Fruit fly (Drosophila melanogaster) whole organism, embryonic: ENCODE results near the gene ZnT35C.

Experiments used
- CG10543 ChIP-seq: fragments of 200-800 bp; sonication (Bioruptor generic); optimal IDR thresholded peaks from 3 replicates; lab custom pipeline; 2017; ENCODE audit warnings: missing biosample characterization, mild to moderate bottlenecking, missing genetic modification characterization, moderate library complexity
- CG10979 ChIP-seq: fragments of 200-800 bp; sonication (Bioruptor generic); optimal IDR thresholded peaks from 2 replicates; lab custom pipeline; 2018; ENCODE audit warnings: missing biosample characterization, mild to moderate bottlenecking, missing genetic modification characterization, moderate library complexity
- CG11456 ChIP-seq: fragments of 200-800 bp; sonication (Bioruptor generic); IDR thresholded peaks from 3 replicates; pipeline ENCODE4 v1.3.6; 2022; ENCODE audit warnings: missing biosample characterization, missing genetic modification characterization
- CG12155 ChIP-seq: fragments of 200-800 bp; sonication (Bioruptor generic); optimal IDR thresholded peaks from 3 replicates; lab custom pipeline; 2016; ENCODE audit warnings: missing biosample characterization, missing genetic modification characterization
- CG12769 ChIP-seq: fragments of 200-800 bp; sonication (Bioruptor generic); optimal IDR thresholded peaks from 2 replicates; lab custom pipeline; 2019; ENCODE audit warnings: missing biosample characterization, mild to moderate bottlenecking, missing genetic modification characterization, moderate library complexity
- CG14014 ChIP-seq: fragments of 200-800 bp; sonication (Bioruptor generic); IDR thresholded peaks from 2 replicates; pipeline ENCODE4 v1.3.6; 2022; ENCODE audit warnings: missing biosample characterization, missing genetic modification characterization
- CG18476 ChIP-seq: fragments of 200-800 bp; sonication (Bioruptor generic); optimal IDR thresholded peaks from 2 replicates; lab custom pipeline; 2016; ENCODE audit warnings: missing biosample characterization, mild to moderate bottlenecking, missing genetic modification characterization
- CG31388 ChIP-seq: fragments of 200-800 bp; sonication (Bioruptor generic); optimal IDR thresholded peaks from 2 replicates; lab custom pipeline; 2016; ENCODE audit warnings: missing biosample characterization, missing genetic modification characterization
- CG42726 ChIP-seq: fragments of 200-800 bp; sonication (Bioruptor generic); IDR thresholded peaks from 2 replicates; pipeline ENCODE4 v1.3.6; 2022; ENCODE audit warnings: missing biosample characterization, missing genetic modification characterization; ENCODE audit not compliant: partially characterized antibody
- CG5180 ChIP-seq: fragments of 200-800 bp; sonication (Bioruptor generic); optimal IDR thresholded peaks from 3 replicates; lab custom pipeline; 2017; ENCODE audit warnings: missing biosample characterization, missing genetic modification characterization, mild to moderate bottlenecking, moderate library complexity, missing genetic modification reagents
- CG7987 ChIP-seq: fragments of 200-800 bp; sonication (Bioruptor generic); optimal IDR thresholded peaks from 2 replicates; lab custom pipeline; 2018; ENCODE audit warnings: missing biosample characterization, mild to moderate bottlenecking, missing genetic modification characterization, moderate library complexity
- CG8089 ChIP-seq: fragments of 200-800 bp; sonication (Bioruptor generic); optimal IDR thresholded peaks from 3 replicates; lab custom pipeline; 2016; ENCODE audit warnings: missing biosample characterization, missing genetic modification characterization
- CG9932 ChIP-seq: fragments of 200-800 bp; sonication (Bioruptor generic); IDR thresholded peaks from 2 replicates; pipeline ENCODE4 v1.3.6; 2022; ENCODE audit warnings: missing biosample characterization, missing genetic modification characterization
- Dref ChIP-seq: fragments of 200-800 bp; sonication (Bioruptor generic); IDR thresholded peaks from 2 replicates; pipeline ENCODE4 v1.3.6; 2022; ENCODE audit warnings: missing biosample characterization, missing genetic modification characterization
- Gug ChIP-seq: fragments of 200-800 bp; sonication (Bioruptor generic); IDR thresholded peaks from 4 replicates; pipeline ENCODE4 v1.3.6; 2022; ENCODE audit warnings: missing biosample characterization, missing genetic modification characterization
- Hr3 ChIP-seq: fragments of 200-800 bp; sonication (Bioruptor generic); optimal IDR thresholded peaks from 3 replicates; lab custom pipeline; 2016; ENCODE audit warnings: missing biosample characterization, missing genetic modification characterization
- Hr78 ChIP-seq, 2 experiments: fragments of 200-800 bp in 1 of 2; fragments of >200 bp in 1 of 2; sonication (Bioruptor generic) in 1 of 2; optimal IDR thresholded peaks; 2 replicates each; lab custom pipeline; 2017 to 2019; ENCODE audit warnings: missing biosample characterization in 2 of 2, missing genetic modification characterization in 2 of 2, mild to moderate bottlenecking in 1 of 2, moderate library complexity in 1 of 2
- Hsf ChIP-seq: fragments of 200-800 bp; sonication (Bioruptor generic); optimal IDR thresholded peaks from 3 replicates; lab custom pipeline; 2016; ENCODE audit warnings: missing biosample characterization, missing genetic modification characterization
- Jarid2 ChIP-seq: fragments of 200-800 bp; sonication (Bioruptor generic); optimal IDR thresholded peaks from 3 replicates; lab custom pipeline; 2017; ENCODE audit warnings: mild to moderate bottlenecking, missing biosample characterization, missing genetic modification reagents, missing genetic modification characterization
- Lim3 ChIP-seq: fragments of 200-800 bp; sonication (Bioruptor generic); IDR thresholded peaks from 2 replicates; pipeline ENCODE4 v1.3.6; 2022; ENCODE audit warnings: missing biosample characterization, missing genetic modification characterization
- MTF-1 ChIP-seq: fragments of 200-800 bp; sonication (Bioruptor generic); optimal IDR thresholded peaks from 2 replicates; lab custom pipeline; 2018; ENCODE audit warnings: missing biosample characterization, mild to moderate bottlenecking, missing genetic modification characterization, borderline replicate concordance
- Optix ChIP-seq: fragments of 200-800 bp; sonication (Bioruptor generic); IDR thresholded peaks from 3 replicates; pipeline ENCODE4 v1.3.6; 2022; ENCODE audit warnings: missing biosample characterization, missing genetic modification characterization
- Sox100B ChIP-seq: fragments of 200-800 bp; sonication (Bioruptor generic); optimal IDR thresholded peaks from 3 replicates; lab custom pipeline; 2018; ENCODE audit warnings: missing biosample characterization, mild to moderate bottlenecking, missing genetic modification characterization
- Sox102F ChIP-seq: fragments of 200-800 bp; sonication (Bioruptor generic); optimal IDR thresholded peaks from 2 replicates; lab custom pipeline; 2018; ENCODE audit warnings: missing biosample characterization, mild to moderate bottlenecking, missing genetic modification characterization, moderate library complexity
- ab ChIP-seq: fragments of 200-800 bp; sonication (Bioruptor generic); optimal IDR thresholded peaks from 2 replicates; lab custom pipeline; 2016; ENCODE audit warnings: missing biosample characterization, missing genetic modification characterization
- chif ChIP-seq, 2 experiments: fragments of 200-800 bp; sonication (Bioruptor generic); optimal IDR thresholded peaks; 3 replicates each; lab custom pipeline; 2016; ENCODE audit warnings: missing biosample characterization in 2 of 2, missing genetic modification characterization in 2 of 2
- emc ChIP-seq: fragments of 200-800 bp; sonication (Bioruptor generic); optimal IDR thresholded peaks from 2 replicates; lab custom pipeline; 2016; ENCODE audit warnings: missing biosample characterization, missing genetic modification characterization
- ftz-f1 ChIP-seq: fragments of 200-800 bp; sonication (Bioruptor generic); optimal IDR thresholded peaks from 2 replicates; lab custom pipeline; 2016; ENCODE audit warnings: missing biosample characterization, missing genetic modification characterization
- gem ChIP-seq: fragments of 200-800 bp; sonication (Bioruptor generic); optimal IDR thresholded peaks from 2 replicates; lab custom pipeline; 2019; ENCODE audit warnings: missing biosample characterization, mild to moderate bottlenecking, missing genetic modification characterization, moderate library complexity
- grn ChIP-seq: fragments of 200-800 bp; sonication (Bioruptor generic); optimal IDR thresholded peaks from 3 replicates; lab custom pipeline; 2017; ENCODE audit warnings: missing biosample characterization, missing genetic modification characterization
- inv ChIP-seq: fragments of 200-800 bp; sonication (Bioruptor generic); IDR thresholded peaks from 2 replicates; pipeline ENCODE4 v1.3.6; 2022; ENCODE audit warnings: missing biosample characterization, missing genetic modification characterization; ENCODE audit not compliant: partially characterized antibody
- kah ChIP-seq: fragments of 200-800 bp; sonication (Bioruptor generic); optimal IDR thresholded peaks from 2 replicates; lab custom pipeline; 2018; ENCODE audit warnings: missing biosample characterization, mild to moderate bottlenecking, missing genetic modification characterization
- pfk ChIP-seq: fragments of 200-800 bp; sonication (Bioruptor generic); optimal IDR thresholded peaks from 2 replicates; lab custom pipeline; 2018; ENCODE audit warnings: missing biosample characterization, mild to moderate bottlenecking, missing genetic modification characterization, moderate library complexity
- shn ChIP-seq: fragments of 200-800 bp; sonication (Bioruptor generic); optimal IDR thresholded peaks from 3 replicates; lab custom pipeline; 2016; ENCODE audit warnings: missing biosample characterization, missing genetic modification characterization
- tap ChIP-seq: fragments of 200-800 bp; optimal IDR thresholded peaks from 3 replicates; lab custom pipeline; 2019; ENCODE audit warnings: missing biosample characterization, mild to moderate bottlenecking, missing genetic modification characterization, moderate library complexity
- toy ChIP-seq: fragments of 200-800 bp; sonication (Bioruptor generic); IDR thresholded peaks from 2 replicates; pipeline ENCODE4 v1.3.6; 2022; ENCODE audit warnings: missing biosample characterization, missing genetic modification characterization
- trem ChIP-seq: fragments of 200-800 bp; optimal IDR thresholded peaks from 3 replicates; lab custom pipeline; 2019; ENCODE audit warnings: missing biosample characterization, mild to moderate bottlenecking, missing genetic modification characterization, moderate library complexity
- wor ChIP-seq: fragments of 200-800 bp; sonication (Bioruptor generic); IDR thresholded peaks from 2 replicates; pipeline ENCODE4 v1.3.6; 2022; ENCODE audit warnings: missing biosample characterization, missing genetic modification characterization

Gene ZnT35C

dm6 chr2L:15247614-15248013, at the start of gene ZnT35C:
Gene ZnT35C (minus strand): TSS chr2L:15247714.
- TF ChIP-seq CG12769 (tag; lab: Kevin White, UChicago) (no peak), CG12155 (GFP tag; lab: Kevin White, UChicago) (no peak), Jarid2 (GFP tag; lab: Kevin White, UChicago) (no peak), CG42726 (GFP tag; lab: Robert Waterston, UW) (no peak), gem (tag; lab: Kevin White, UChicago) (peak; percentile 10), Gug (no peak), grn (no peak), tap (tag; lab: Kevin White, UChicago) (no peak), CG10979 (tag; lab: Kevin White, UChicago) (no peak), MTF-1 (GFP tag; lab: Kevin White, UChicago) (peak; percentile 66), CG7987 (GFP tag; lab: Kevin White, UChicago) (no peak), Hsf (GFP tag; lab: Kevin White, UChicago) (no peak), CG9932 (GFP tag; lab: Robert Waterston, UW) (no peak), CG8089 (no peak)

dm6 chr2L:15292139-15292538, 44.6 kb upstream of the ZnT35C start, which contains the start of gene CG15260:
Gene CG15260 (minus strand): TSS chr2L:15292239.
- TF ChIP-seq Dref, result no peak
- TF ChIP-seq CG31388, result no peak
- no peak for TF ChIP-seq Optix
- TF ChIP-seq Lim3, result no peak
- TF ChIP-seq emc (GFP tag; lab: Kevin White, UChicago), result no peak
- TF ChIP-seq ftz-f1 (GFP tag; lab: Kevin White, UChicago), result no peak
- no peak for TF ChIP-seq kah (GFP tag; lab: Kevin White, UChicago)
- TF ChIP-seq Hr78 (GFP tag; optimal IDR thresholded peaks at IDR 0.05; lab: Kevin White, UChicago), result no peak
- no peak for TF ChIP-seq CG14014 (GFP tag; lab: Robert Waterston, UW)
- no peak for TF ChIP-seq CG10543 (GFP tag; lab: Kevin White, UChicago)
- no peak for TF ChIP-seq shn (GFP tag; lab: Kevin White, UChicago)
- TF ChIP-seq wor (GFP tag; lab: Robert Waterston, UW), result no peak
- TF ChIP-seq CG18476 (GFP tag; lab: Kevin White, UChicago), result no peak
- TF ChIP-seq trem (tag; lab: Kevin White, UChicago), result no peak
- no peak for TF ChIP-seq CG11456
- no peak for TF ChIP-seq CG12769 (tag; lab: Kevin White, UChicago)
- no peak for TF ChIP-seq chif (GFP tag; optimal IDR thresholded peaks at IDR 0.05; lab: Kevin White, UChicago)

- TF ChIP-seq Sox100B (GFP tag; lab: Kevin White, UChicago) (no peak), CG5180 (GFP tag; lab: Kevin White, UChicago) (no peak), ab (GFP tag; lab: Kevin White, UChicago) (no peak), toy (GFP tag; lab: Robert Waterston, UW) (no peak), pfk (GFP tag; lab: Kevin White, UChicago) (no peak), Hr3 (GFP tag; lab: Kevin White, UChicago) (no peak), inv (GFP tag; lab: Robert Waterston, UW) (no peak), Sox102F (no peak)
These were observed 37.2 kb upstream of the ZnT35C start, which contains the start of gene CG15263 for dm6 chr2L:15284700-15285099. Gene CG15263 (plus strand): TSS chr2L:15285000.
